Worm (Caenorhabditis elegans) whole organism, mixed stage, embryonic: ENCODE measurements around the gene asns-1.
A peak's percentile ranks its signal among the peaks of the same experiment; 100 is the strongest.

Experiments
- M03D4.4 ChIP-seq: sonication (generic microtip); optimal IDR thresholded peaks from 2 replicates; lab custom pipeline; 2017; ENCODE audit warnings: mild to moderate bottlenecking, missing genetic modification characterization, missing compliant biosample characterization
- bed-3 ChIP-seq: fragments of 200-800 bp; sonication (Bioruptor generic); optimal IDR thresholded peaks from 3 replicates; lab custom pipeline; 2018; ENCODE audit warnings: mild to moderate bottlenecking, missing genetic modification characterization, moderate library complexity, missing compliant biosample characterization
- blmp-1 ChIP-seq: fragments of 150-350 bp; optimal IDR thresholded peaks from 2 replicates; lab custom pipeline; 2014; ENCODE audit warnings: missing biosample characterization, missing genetic modification characterization
- ceh-39 ChIP-seq: fragments of 150-350 bp; optimal IDR thresholded peaks from 2 replicates; lab custom pipeline; 2014; ENCODE audit warnings: missing biosample characterization, missing genetic modification characterization
- ceh-83 ChIP-seq: fragments of 200-800 bp; sonication (Bioruptor generic); optimal IDR thresholded peaks from 2 replicates; lab custom pipeline; 2018; ENCODE audit warnings: mild to moderate bottlenecking, missing genetic modification characterization, missing compliant biosample characterization
- ces-1 ChIP-seq: fragments of 150-350 bp; optimal IDR thresholded peaks from 2 replicates; lab custom pipeline; 2014; ENCODE audit warnings: missing biosample characterization, missing genetic modification reagents, missing genetic modification characterization
- cnd-1 ChIP-seq: fragments of 200-800 bp; sonication (Bioruptor generic); optimal IDR thresholded peaks from 2 replicates; lab custom pipeline; 2018; ENCODE audit warnings: mild to moderate bottlenecking, missing genetic modification characterization, missing compliant biosample characterization
- drap-1 ChIP-seq: fragments of 200-800 bp; sonication (Bioruptor generic); optimal IDR thresholded peaks from 3 replicates; lab custom pipeline; 2018; ENCODE audit warnings: mild to moderate bottlenecking, missing genetic modification characterization, missing compliant biosample characterization
- elt-1 ChIP-seq: sonication (generic microtip); optimal IDR thresholded peaks from 2 replicates; lab custom pipeline; 2017; ENCODE audit warnings: missing genetic modification characterization, mild to moderate bottlenecking, missing compliant biosample characterization, antibody characterized with exemption, moderate library complexity, borderline replicate concordance; ENCODE audit not compliant: insufficient read depth
- elt-3 ChIP-seq: fragments of 150-350 bp; optimal IDR thresholded peaks from 2 replicates; lab custom pipeline; 2014; ENCODE audit warnings: missing biosample characterization, missing genetic modification characterization
- flh-1 ChIP-seq: fragments of 200-800 bp; sonication (Bioruptor generic); optimal IDR thresholded peaks from 2 replicates; lab custom pipeline; 2018; ENCODE audit warnings: mild to moderate bottlenecking, missing genetic modification characterization, moderate library complexity, missing compliant biosample characterization
- hlh-1 ChIP-seq: fragments of 150-350 bp; optimal IDR thresholded peaks from 2 replicates; lab custom pipeline; 2014; ENCODE audit warnings: missing biosample characterization, missing genetic modification reagents, missing genetic modification characterization
- lin-32 ChIP-seq: fragments of 200-800 bp; sonication (Bioruptor generic); optimal IDR thresholded peaks from 2 replicates; lab custom pipeline; 2018; ENCODE audit warnings: mild to moderate bottlenecking, missing genetic modification characterization, missing compliant biosample characterization
- lsy-2 ChIP-seq: fragments of 150-350 bp; optimal IDR thresholded peaks from 2 replicates; lab custom pipeline; 2014; ENCODE audit warnings: missing biosample characterization, missing genetic modification characterization
- mab-5 ChIP-seq: fragments of 150-350 bp; optimal IDR thresholded peaks from 2 replicates; lab custom pipeline; 2014; ENCODE audit warnings: missing biosample characterization, missing genetic modification characterization
- mep-1 ChIP-seq: fragments of 150-350 bp; optimal IDR thresholded peaks from 2 replicates; lab custom pipeline; 2017; ENCODE audit warnings: missing biosample characterization, missing genetic modification reagents, missing genetic modification characterization, inconsistent platforms
- mls-2 ChIP-seq: sonication (generic microtip); optimal IDR thresholded peaks from 2 replicates; lab custom pipeline; 2016; ENCODE audit warnings: mild to moderate bottlenecking, missing genetic modification characterization, moderate library complexity, missing compliant biosample characterization
- nhr-12 ChIP-seq: fragments of 150-350 bp; optimal IDR thresholded peaks from 2 replicates; lab custom pipeline; 2014; ENCODE audit warnings: missing biosample characterization, missing genetic modification characterization
- nhr-2 ChIP-seq: fragments of 150-350 bp; optimal IDR thresholded peaks from 2 replicates; lab custom pipeline; 2014; ENCODE audit warnings: missing biosample characterization, missing genetic modification characterization
- nhr-237 ChIP-seq: fragments of 150-350 bp; optimal IDR thresholded peaks from 2 replicates; lab custom pipeline; 2014; ENCODE audit warnings: missing biosample characterization, missing genetic modification characterization
- nhr-28 ChIP-seq: fragments of 150-350 bp; optimal IDR thresholded peaks from 2 replicates; lab custom pipeline; 2014; ENCODE audit warnings: missing biosample characterization, missing genetic modification characterization
- nhr-76 ChIP-seq: sonication (generic microtip); optimal IDR thresholded peaks from 2 replicates; lab custom pipeline; 2017; ENCODE audit warnings: missing biosample characterization, missing genetic modification characterization
- pha-4 ChIP-seq: fragments of 150-350 bp; optimal IDR thresholded peaks from 2 replicates; lab custom pipeline; 2018; ENCODE audit warnings: missing biosample characterization, missing genetic modification reagents, missing genetic modification characterization
- sem-2 ChIP-seq: fragments of 200-800 bp; sonication (Bioruptor generic); optimal IDR thresholded peaks from 2 replicates; lab custom pipeline; 2018; ENCODE audit warnings: mild to moderate bottlenecking, missing genetic modification characterization, missing compliant biosample characterization
- sptf-1 ChIP-seq: sonication (generic microtip); optimal IDR thresholded peaks from 2 replicates; lab custom pipeline; 2017; ENCODE audit warnings: mild to moderate bottlenecking, missing genetic modification characterization, moderate library complexity, missing compliant biosample characterization
- tbx-8 ChIP-seq: fragments of 200-800 bp; sonication (Bioruptor generic); optimal IDR thresholded peaks from 2 replicates; lab custom pipeline; 2018; ENCODE audit warnings: mild to moderate bottlenecking, missing genetic modification characterization, moderate library complexity, missing compliant biosample characterization
- unc-120 ChIP-seq: sonication (generic microtip); optimal IDR thresholded peaks from 2 replicates; lab custom pipeline; 2017; ENCODE audit warnings: missing genetic modification characterization, missing compliant biosample characterization; ENCODE audit not compliant: poor library complexity, severe bottlenecking
- unc-39 ChIP-seq: fragments of 150-350 bp; optimal IDR thresholded peaks from 2 replicates; lab custom pipeline; 2014; ENCODE audit warnings: missing biosample characterization, missing genetic modification characterization
- zip-8 ChIP-seq: fragments of 150-350 bp; optimal IDR thresholded peaks from 2 replicates; lab custom pipeline; 2014; ENCODE audit warnings: missing biosample characterization, missing genetic modification characterization
- ztf-11 ChIP-seq: fragments of 150-350 bp; optimal IDR thresholded peaks from 2 replicates; lab custom pipeline; 2014; ENCODE audit warnings: missing biosample characterization, missing genetic modification characterization

asns-1 gene

DNA sequence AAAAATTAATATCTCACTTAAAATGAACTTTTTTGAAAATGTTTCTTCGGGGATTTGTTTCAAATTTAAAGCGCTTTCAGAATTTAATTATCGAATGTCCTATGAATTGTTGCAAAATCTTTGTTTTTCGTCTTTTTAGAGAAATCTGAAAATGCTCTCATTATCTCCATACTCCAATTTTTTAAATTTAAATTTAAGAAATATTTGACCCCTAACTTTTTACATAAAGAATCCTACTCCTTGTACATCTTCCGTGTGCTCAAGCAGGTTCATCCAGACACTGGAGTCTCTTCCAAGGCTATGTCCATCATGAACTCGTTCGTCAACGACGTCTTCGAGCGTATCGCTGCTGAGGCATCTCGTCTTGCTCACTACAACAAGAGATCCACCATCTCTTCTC is 9.8 kb upstream of the asns-1 start, which contains the start of gene his-39:
Gene his-39, plus strand, starts transcription at position 301 of the 400 bp plus-strand sequence.
- TF ChIP-seq cnd-1 (tag; lab: Kevin White, UChicago) (no peak), bed-3 (no peak), lsy-2 (tag; lab: Kevin White, UChicago) (no peak), mep-1 (tag; lab: Kevin White, UChicago) (no peak)

DNA sequence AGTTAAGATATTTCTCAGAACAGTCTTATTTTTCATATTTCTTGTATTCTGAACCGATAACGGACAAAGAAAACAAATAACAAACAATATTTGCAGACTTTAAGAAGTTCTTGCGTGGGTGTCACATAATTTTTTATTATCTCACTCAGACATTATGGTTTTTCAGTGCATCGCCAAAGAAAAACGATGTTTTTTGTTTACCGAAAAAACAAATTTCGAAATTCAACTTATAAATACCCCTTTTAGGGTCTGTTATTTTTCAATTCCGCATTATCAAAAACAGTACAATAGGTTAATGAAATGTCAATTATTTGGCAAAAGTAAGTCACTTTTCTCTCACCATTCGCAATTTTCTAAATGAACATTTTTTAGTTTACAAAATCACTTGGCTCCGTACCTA is 8.9 kb upstream of the asns-1 start, which contains the start of gene otpl-4:
Gene otpl-4, plus strand, starts transcription at position 301 of the 400 bp plus-strand sequence.
- TF ChIP-seq pha-4 (tag; lab: Kevin White, UChicago), result no peak
- no peak for TF ChIP-seq ces-1 (GFP tag; lab: Kevin White, UChicago)
- no peak for TF ChIP-seq ztf-11
- no peak for TF ChIP-seq hlh-1
- no peak for TF ChIP-seq unc-39 (tag; lab: Kevin White, UChicago)
- TF ChIP-seq elt-1, result no peak
- no peak for TF ChIP-seq tbx-8 (GFP tag; lab: Kevin White, UChicago)
- no peak for TF ChIP-seq mab-5 (tag; lab: Kevin White, UChicago)
- no peak for TF ChIP-seq nhr-12
- no peak for TF ChIP-seq zip-8 (tag; lab: Kevin White, UChicago)
- no peak for TF ChIP-seq ceh-39 (tag; lab: Kevin White, UChicago)
- TF ChIP-seq sptf-1 (tag; lab: Kevin White, UChicago), result no peak
- TF ChIP-seq nhr-237 (tag; lab: Kevin White, UChicago), result no peak
- no peak for TF ChIP-seq drap-1 (GFP tag; lab: Kevin White, UChicago)
- TF ChIP-seq lin-32 (GFP tag; lab: Kevin White, UChicago), result no peak
- TF ChIP-seq sem-2, result no peak
- no peak for TF ChIP-seq M03D4.4 (tag; lab: Kevin White, UChicago)
- TF ChIP-seq flh-1, result no peak

DNA sequence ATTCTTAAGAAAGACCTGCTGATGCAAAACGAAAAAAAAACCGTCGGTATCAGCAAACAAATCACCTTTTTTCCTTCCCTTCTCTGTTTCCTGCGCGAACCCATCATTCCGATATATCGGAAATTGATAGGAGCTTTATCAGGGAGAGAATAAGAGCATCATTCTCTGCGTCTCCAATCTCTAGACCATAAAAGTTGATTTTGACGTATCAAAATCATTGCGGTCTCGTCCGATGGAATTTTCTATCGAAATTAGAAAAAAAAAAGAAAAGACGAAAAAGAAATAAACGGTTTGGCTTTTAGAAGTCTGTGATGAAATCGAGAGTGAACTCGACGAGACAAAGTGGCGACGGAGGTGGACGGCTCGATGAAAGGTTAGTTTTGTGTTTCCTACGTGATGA is 3.0 kb downstream of the asns-1 start, which contains the start of gene stdh-4:
Gene stdh-4, plus strand, starts transcription at position 301 of the 400 bp plus-strand sequence.
- TF ChIP-seq elt-3, result no peak
- no peak for TF ChIP-seq tbx-8 (GFP tag; lab: Kevin White, UChicago)
- TF ChIP-seq ceh-83, result no peak
- no peak for TF ChIP-seq elt-1
- TF ChIP-seq flh-1, result no peak
- no peak for TF ChIP-seq nhr-76 (tag; lab: Kevin White, UChicago)
- no peak for TF ChIP-seq zip-8 (tag; lab: Kevin White, UChicago)
- TF ChIP-seq nhr-2 (tag; lab: Kevin White, UChicago), result no peak
- no peak for TF ChIP-seq blmp-1 (tag; lab: Kevin White, UChicago)
- TF ChIP-seq mep-1 (tag; lab: Kevin White, UChicago), result no peak
- no peak for TF ChIP-seq ztf-11
- TF ChIP-seq nhr-12, result no peak
- TF ChIP-seq drap-1 (GFP tag; lab: Kevin White, UChicago), result no peak
- no peak for TF ChIP-seq sptf-1 (tag; lab: Kevin White, UChicago)
- no peak for TF ChIP-seq M03D4.4 (tag; lab: Kevin White, UChicago)
- no peak for TF ChIP-seq cnd-1 (tag; lab: Kevin White, UChicago)
- no peak for TF ChIP-seq lsy-2 (tag; lab: Kevin White, UChicago)
- no peak for TF ChIP-seq mab-5 (tag; lab: Kevin White, UChicago)
- no peak for TF ChIP-seq nhr-28 (tag; lab: Kevin White, UChicago)
- TF ChIP-seq, all 35 proteins: peak for 0

DNA sequence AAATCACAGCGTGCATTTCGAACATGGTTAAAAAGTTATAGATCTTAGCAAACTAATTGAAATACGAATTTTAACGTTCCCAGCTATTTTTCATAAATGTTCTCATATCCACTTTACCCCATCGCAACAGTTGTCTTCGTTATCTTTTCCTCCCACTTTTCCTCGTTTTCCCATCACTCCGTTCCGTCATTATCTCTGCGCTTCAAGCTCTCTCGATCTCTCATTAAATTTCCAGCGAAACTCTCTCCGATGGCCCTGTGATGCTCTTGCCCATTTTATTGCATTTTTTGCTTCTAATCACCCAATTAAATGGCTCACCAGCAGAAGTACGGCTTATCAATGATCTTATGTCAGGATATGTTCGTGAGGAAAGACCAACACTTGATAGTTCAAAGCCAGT is 6.5 kb downstream of the asns-1 start, which contains the start of gene acr-15:
Gene acr-15, plus strand, starts transcription at position 236 of the 400 bp plus-strand sequence.
- TF ChIP-seq elt-3, result no peak
- TF ChIP-seq hlh-1, result peak; percentile 56
- TF ChIP-seq, all 35 proteins: peak for 1

DNA sequence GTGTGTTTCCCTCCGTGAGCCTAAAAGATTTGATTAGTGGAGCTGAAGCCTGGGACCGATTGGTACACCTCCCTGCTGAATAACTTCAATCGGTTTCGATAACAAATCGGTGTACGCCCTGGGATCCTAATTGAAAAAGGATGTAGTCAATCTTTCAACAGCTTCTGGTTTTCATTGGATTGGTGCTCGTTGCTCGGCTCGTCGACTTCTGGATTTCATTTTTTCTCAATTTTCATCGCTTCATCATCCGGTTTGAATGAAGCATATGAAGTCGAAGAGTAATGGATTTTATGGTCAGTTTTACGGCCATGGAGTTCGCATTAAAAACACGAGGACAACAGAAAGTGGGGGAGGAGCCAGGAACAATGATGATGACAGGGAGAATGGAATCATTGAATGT is 10.0 kb downstream of the asns-1 start:
- TF ChIP-seq mls-2 (tag; lab: Kevin White, UChicago) (no peak), unc-120 (tag; lab: Kevin White, UChicago) (no peak), nhr-2 (tag; lab: Kevin White, UChicago) (no peak), elt-3 (no peak), tbx-8 (GFP tag; lab: Kevin White, UChicago) (no peak), cnd-1 (tag; lab: Kevin White, UChicago) (no peak), lin-32 (GFP tag; lab: Kevin White, UChicago) (no peak), lsy-2 (tag; lab: Kevin White, UChicago) (no peak), ceh-83 (no peak), nhr-28 (tag; lab: Kevin White, UChicago) (no peak), zip-8 (tag; lab: Kevin White, UChicago) (no peak)
